Worm (Caenorhabditis elegans): Measurements from ENCODE around the gene F20B6.10.

F20B6.10 gene

DNA sequence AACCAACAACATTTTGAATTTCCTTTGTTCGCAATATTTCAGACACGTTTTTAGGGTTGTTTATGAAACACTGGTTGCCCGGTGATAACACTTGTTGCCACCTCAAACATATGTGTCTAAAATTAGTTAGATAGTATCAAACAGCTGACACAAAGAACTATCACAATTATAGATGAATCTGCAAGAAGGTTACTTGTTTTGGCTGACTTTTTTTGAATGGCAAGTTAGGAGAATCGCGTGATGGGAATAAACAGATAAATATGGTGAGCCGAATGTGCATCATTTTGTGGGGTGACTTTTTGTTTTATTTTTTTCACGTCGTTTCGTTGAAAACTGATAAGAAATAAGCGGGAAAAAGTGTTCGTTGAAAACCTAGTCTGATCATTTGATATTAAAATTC, 28.1 kb upstream of the F20B6.10 start:
- TF ChIP-seq mes-4 (tag; optimal IDR thresholded peaks at IDR 0.05) (no peak), snpc-4 (GFP tag; optimal IDR thresholded peaks at IDR 0.05) (no peak), snpc-4 (tag; optimal IDR thresholded peaks at IDR 0.05) (no peak), hsf-1 (GFP tag; IDR thresholded peaks at IDR 0.05) (no peak), madf-8 (GFP tag; conservative IDR thresholded peaks at IDR 0.05) (no peak), nhr-80 (tag; optimal IDR thresholded peaks at IDR 0.05) (peak; percentile 87), T07F8.4 (tag; optimal IDR thresholded peaks at IDR 0.05) (no peak), bed-2 (GFP tag; IDR thresholded peaks at IDR 0.05) (no peak), nfyb-1 (GFP tag; IDR thresholded peaks at IDR 0.05) (0 out of 2 replicates have a peak, but pooled peaks have one; percentile 15), lag-1 (GFP tag; IDR thresholded peaks at IDR 0.05) (no peak), let-607 (tag; optimal IDR thresholded peaks at IDR 0.05) (peak in 1 of 2 experiments; percentile 56), cebp-1 (GFP tag; IDR thresholded peaks at IDR 0.05) (0 out of 2 replicates have a peak, but pooled peaks have one; percentile 16), cebp-1 (tag; optimal IDR thresholded peaks at IDR 0.05) (peak; percentile 41), gei-17 (GFP tag; optimal IDR thresholded peaks at IDR 0.05) (no peak), B0019.2 (GFP tag; conservative IDR thresholded peaks at IDR 0.05) (no peak), Y56A3A.18 (GFP tag; IDR thresholded peaks at IDR 0.05) (no peak), lin-26 (GFP tag; IDR thresholded peaks at IDR 0.05) (peak; percentile 33; the same call in 1 of the 2 replicates), rcor-1 (GFP tag; IDR thresholded peaks at IDR 0.05) (no peak), atf-7 (tag; optimal IDR thresholded peaks at IDR 0.05) (peak; percentile 49), zim-3 (tag; optimal IDR thresholded peaks at IDR 0.05) (no peak), chd-7 (tag; optimal IDR thresholded peaks at IDR 0.05) (peak; percentile 1), unc-62 (GFP tag; optimal IDR thresholded peaks at IDR 0.05) (peak; percentile 8)

DNA sequence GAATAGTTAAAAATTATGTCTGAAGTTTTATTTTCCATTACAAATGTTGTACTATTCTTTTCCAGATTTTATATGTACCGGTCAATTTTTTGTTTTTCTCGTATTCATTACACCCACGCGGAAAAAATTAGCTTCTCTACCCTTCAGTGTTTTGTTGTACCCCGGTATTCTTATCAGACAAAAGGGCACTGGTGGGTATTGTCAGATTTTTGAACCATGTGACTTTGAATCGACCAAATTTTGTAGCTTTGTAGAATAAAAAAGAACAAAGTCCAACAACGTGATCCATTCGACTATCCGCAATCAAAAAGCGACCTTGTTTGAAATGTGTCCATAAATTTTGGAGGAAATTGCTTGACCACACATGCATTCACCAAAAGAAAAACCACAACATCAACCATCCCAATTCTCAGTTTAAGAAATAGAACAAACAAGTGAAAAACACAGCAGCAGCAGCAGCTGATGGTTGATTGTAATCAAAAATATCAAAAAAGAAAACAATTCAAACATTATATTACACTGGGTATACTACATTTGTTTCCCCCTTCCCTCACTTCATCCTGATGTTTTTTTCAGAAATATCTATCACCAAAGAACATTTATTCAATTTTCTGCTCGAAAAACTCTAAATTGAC, 27.6 kb upstream of the F20B6.10 start:
- TF ChIP-seq Y53G8AR.9 (GFP tag; conservative IDR thresholded peaks at IDR 0.05) = 0 out of 2 replicates have a peak, but pooled peaks have one; percentile 35
- no peak for TF ChIP-seq mcd-1 (GFP tag; IDR thresholded peaks at IDR 0.05)

- TF ChIP-seq aptf-3 (GFP tag; IDR thresholded peaks at IDR 0.05) = no peak
- no peak for TF ChIP-seq madf-3 (GFP tag; IDR thresholded peaks at IDR 0.05)
- TF ChIP-seq rec-8 (tag; optimal IDR thresholded peaks at IDR 0.05) = no peak
- no peak for TF ChIP-seq zim-3 (tag; optimal IDR thresholded peaks at IDR 0.05)
- TF ChIP-seq F33H1.4 (GFP tag; IDR thresholded peaks at IDR 0.05) = no peak
- TF ChIP-seq athp-1 (tag; optimal IDR thresholded peaks at IDR 0.05) = no peak
- no peak for TF ChIP-seq Y79H2A.3 (GFP tag; conservative IDR thresholded peaks at IDR 0.05)
- TF ChIP-seq lin-35 (GFP tag; optimal IDR thresholded peaks at IDR 0.05) = no peak
- TF ChIP-seq tbp1 (GFP tag; optimal IDR thresholded peaks at IDR 0.05) = no peak
- TF ChIP-seq F23B12.7 (tag; optimal IDR thresholded peaks at IDR 0.05; ENCODE audit: insufficient read depth) = no peak
- no peak for TF ChIP-seq mcd-1 (GFP tag; IDR thresholded peaks at IDR 0.05)
- no peak for TF ChIP-seq ceh-27 (GFP tag; optimal IDR thresholded peaks at IDR 0.05)
- TF ChIP-seq ama-1 (optimal IDR thresholded peaks at IDR 0.05) = no peak
- TF ChIP-seq ama-1 (GFP tag; optimal IDR thresholded peaks at IDR 0.05) = no peak
- no peak for TF ChIP-seq F57C9.4 (tag; optimal IDR thresholded peaks at IDR 0.05)
- TF ChIP-seq hrde-1 (tag; optimal IDR thresholded peaks at IDR 0.05; ENCODE audit: borderline replicate concordance) = no peak
- TF ChIP-seq Y53G8AR.9 (GFP tag; conservative IDR thresholded peaks at IDR 0.05) = no peak
- no peak for TF ChIP-seq F52B5.7 (tag; optimal IDR thresholded peaks at IDR 0.05)
- TF ChIP-seq dox-1 (GFP tag; IDR thresholded peaks at IDR 0.05) = no peak
These were observed 22.0 kb upstream of the F20B6.10 start for ce11 chrX:4238971-4239370.
